Fruit fly (Drosophila melanogaster): Measurements from ENCODE around the gene Rpp30.
A peak's percentile ranks its signal among the peaks of the same experiment; 100 is the strongest.

Gene Rpp30

DNA sequence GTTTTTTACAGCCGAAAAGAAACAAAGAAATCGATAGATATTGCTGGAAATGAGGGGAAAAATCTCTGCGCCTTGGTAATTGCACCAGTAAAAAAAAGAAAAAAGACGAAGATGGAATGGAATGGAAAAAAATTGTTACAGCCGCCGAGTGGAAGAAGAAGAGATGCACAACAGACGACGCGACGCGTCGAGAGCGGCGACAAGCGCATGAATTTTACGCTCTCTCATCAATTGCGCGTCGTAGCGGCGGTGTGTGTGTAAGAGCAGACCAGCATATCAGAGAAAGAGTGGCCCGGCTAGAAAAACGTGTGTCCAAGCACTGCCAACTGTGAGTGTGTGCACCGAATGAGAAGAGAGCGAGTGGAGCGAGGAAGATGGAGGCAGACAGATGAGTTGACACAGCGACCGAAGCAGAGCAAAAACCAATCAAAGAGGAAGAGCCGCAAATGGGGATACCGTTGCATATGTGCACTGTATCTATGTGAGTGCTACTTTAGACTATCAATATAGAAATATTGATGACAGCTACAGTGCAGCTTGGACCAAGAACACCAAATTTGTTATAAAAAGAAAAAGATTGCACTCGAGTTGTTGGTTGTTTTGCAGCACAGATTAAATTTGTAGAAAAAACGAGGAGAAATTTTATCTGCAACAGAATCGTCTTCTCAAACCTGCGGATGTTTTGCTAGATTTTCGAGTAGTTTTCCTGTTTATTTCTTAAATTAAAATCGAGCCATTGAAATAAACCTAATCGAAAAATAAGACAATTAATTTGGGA, 2.9 kb downstream of the Rpp30 start:
- TF ChIP-seq Dll (optimal IDR thresholded peaks at IDR 0.05) (peak; percentile 91), CG8478 (optimal IDR thresholded peaks at IDR 0.05) (no peak)

DNA sequence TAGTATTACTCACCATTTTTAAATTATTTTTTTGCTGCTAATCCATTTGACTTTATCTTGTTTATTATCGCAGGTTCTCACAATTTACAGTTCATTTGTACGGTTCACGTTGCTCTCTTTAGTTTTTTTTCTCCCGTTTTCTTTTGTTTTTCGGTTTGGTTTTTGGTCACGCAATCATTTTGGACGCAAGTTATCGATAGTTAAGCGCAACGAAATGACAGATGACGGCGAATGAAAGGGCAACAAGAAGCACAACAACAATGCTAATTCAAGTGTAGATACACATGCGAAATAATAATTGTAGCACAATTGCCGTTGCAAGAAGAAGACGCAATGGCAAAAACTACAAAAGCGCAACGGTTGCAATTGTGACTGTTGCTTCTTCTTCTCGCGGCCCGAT, 3.6 kb downstream of the Rpp30 start:
- TF ChIP-seq pan (optimal IDR thresholded peaks at IDR 0.05) (no peak), EcR (GFP tag; optimal IDR thresholded peaks at IDR 0.05) (no peak), psq (optimal IDR thresholded peaks at IDR 0.05) (no peak), Dll (optimal IDR thresholded peaks at IDR 0.05) (no peak), usp (GFP tag; optimal IDR thresholded peaks at IDR 0.05) (no peak), CG8478 (optimal IDR thresholded peaks at IDR 0.05) (no peak)

DNA sequence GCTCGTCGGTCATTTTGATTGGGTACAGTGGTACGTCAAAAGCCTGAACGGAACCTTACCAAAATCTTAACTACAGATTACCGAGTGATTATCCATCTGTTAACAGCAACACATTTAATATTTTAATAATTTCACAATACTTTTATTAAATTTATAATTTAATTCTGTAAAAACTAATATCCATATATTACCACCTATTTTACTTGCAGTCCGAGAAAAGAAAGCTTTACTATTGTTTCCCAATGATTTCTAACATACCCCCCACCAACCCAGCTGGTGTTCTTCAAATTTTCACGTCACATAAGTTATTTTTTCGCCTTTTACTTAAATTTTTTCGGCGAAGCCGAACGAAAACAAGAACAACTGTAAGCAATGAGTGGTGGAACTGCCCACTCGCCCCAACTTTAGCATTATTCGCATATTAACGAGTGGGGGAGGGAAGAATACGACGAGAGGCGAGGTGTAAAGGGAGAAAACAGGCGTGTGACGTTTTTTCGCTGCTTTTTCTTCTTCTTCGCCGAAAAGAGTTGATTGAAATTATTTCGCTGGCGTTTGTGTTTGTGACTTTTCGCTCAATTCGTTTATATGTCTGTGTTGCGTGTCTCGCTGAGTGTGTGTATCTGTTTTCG, 4.2 kb downstream of the Rpp30 start:
- TF ChIP-seq pan (optimal IDR thresholded peaks at IDR 0.05) (no peak), psq (optimal IDR thresholded peaks at IDR 0.05) (no peak), usp (GFP tag; optimal IDR thresholded peaks at IDR 0.05) (no peak), Dll (optimal IDR thresholded peaks at IDR 0.05) (no peak), EcR (GFP tag; optimal IDR thresholded peaks at IDR 0.05) (no peak), CG8478 (optimal IDR thresholded peaks at IDR 0.05) (no peak)

DNA sequence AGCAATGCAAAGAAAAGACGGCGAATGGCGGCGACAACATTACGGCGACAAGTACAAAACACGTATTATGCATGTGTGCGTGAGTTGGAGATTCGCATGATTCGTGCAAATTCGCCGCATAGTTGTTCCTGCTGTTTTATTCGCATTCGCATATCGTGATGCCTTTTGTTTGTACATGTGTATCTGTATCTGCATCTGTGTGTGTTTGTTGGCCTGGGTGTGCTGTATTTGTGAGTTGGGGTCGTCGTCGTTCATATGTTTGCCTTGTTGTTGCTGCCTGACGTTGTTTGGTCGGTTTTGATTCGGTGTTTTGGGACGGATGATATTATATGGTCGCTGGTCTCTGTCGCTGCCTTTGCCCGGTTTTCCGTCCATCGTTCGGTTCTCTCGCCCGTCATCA, 4.7 kb downstream of the Rpp30 start:
- TF ChIP-seq pan (optimal IDR thresholded peaks at IDR 0.05) (no peak), CG8478 (optimal IDR thresholded peaks at IDR 0.05) (no peak), EcR (GFP tag; optimal IDR thresholded peaks at IDR 0.05) (no peak), usp (GFP tag; optimal IDR thresholded peaks at IDR 0.05) (no peak), Dll (optimal IDR thresholded peaks at IDR 0.05) (no peak), psq (optimal IDR thresholded peaks at IDR 0.05) (no peak)

DNA sequence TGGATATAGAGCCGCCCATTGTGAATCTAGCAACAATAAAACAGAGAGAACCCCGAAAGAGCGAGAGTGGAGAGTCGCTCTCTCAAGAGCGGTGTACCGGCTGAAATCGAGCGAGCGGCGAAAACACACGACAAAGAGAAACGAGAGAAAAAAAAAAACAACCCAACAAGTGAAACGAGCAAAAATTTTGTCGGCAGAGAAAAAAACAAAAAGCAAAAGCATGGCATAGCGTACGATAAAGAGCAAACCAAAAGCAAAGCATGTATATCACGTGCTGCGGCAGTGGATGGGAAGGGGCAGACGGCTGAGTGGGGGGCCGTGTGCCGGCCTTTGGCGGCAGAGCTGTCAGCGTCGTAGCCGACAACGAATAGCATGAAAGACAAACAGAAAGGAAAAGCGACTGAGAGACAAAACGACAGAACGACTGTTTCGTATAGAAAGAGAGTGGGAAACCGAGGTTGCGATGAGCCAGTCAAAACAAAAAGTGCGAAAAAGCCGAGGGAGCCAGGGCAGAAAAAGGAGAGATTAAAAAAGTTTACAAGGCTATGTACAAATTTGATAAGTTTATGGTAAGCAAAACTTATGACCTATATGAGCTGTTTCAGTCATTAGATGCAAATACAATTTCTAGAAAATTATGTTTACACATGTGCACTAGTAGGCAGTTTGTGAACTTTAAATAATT, 5.4 kb downstream of the Rpp30 start:
- peak; percentile 79 for TF ChIP-seq Dll (optimal IDR thresholded peaks at IDR 0.05)
- TF ChIP-seq usp (GFP tag; optimal IDR thresholded peaks at IDR 0.05): no peak

DNA sequence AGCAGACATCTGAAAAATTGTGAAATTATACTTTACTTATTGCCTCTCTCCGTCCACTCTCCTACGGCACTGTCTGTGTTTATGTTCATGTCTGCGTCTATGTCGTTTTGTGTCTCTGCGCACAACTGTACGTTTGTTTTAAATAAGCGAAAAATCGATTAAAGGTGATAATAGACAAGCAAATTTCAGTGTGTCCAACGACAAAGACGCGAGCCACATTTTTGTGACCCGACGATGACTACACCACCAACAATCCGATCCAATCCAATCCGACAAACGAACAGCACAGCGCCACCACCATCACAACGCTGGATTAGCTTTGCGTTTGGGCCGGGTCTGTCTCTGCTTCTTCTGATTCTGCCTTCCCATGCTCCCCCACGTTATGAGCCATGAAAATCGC, 7.6 kb downstream of the Rpp30 start:
- TF ChIP-seq CG8478 (optimal IDR thresholded peaks at IDR 0.05) (no peak), usp (GFP tag; optimal IDR thresholded peaks at IDR 0.05) (no peak), psq (optimal IDR thresholded peaks at IDR 0.05) (no peak), EcR (GFP tag; optimal IDR thresholded peaks at IDR 0.05) (no peak), Dll (optimal IDR thresholded peaks at IDR 0.05) (no peak), pan (optimal IDR thresholded peaks at IDR 0.05) (no peak)

DNA sequence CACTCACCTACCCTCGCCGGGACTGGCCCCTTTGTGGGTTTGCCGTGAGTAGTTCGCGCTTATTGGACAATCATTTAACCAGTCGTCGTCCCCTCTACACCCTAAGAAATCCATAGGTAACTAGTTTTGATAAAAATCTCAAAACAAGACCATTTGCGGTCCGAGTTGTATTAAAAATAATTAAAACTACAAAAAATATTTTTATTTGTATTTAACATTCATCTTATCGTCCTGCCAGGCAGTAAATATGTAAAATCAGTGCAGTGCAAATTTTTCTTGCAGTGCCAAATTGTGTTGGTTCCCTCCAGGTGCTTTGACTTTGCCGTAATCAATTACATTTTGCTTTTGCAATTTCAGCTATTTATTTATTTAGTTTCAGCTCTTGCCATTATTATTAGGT, 8.4 kb downstream of the Rpp30 start:
- TF ChIP-seq psq (optimal IDR thresholded peaks at IDR 0.05): no peak

DNA sequence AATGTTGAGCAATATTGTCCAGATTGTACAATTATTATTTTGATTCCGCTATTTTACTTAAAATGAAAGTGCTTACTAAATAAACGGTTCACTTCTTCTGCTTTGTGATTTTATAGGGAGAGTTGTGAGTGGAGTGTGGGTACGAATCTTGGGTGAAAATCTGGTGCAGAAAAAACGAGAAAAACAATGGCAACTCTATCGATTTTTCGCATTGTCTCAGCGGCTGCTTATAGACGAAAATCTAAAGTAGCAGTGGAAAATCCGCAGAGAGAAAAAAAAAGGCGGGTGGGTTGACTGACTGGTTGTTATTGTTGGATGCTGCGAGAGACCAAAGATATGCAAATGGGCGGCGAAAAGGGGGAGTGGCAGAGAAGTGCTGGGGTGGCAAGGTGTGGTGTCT, 9.1 kb downstream of the Rpp30 start:
- TF ChIP-seq psq (optimal IDR thresholded peaks at IDR 0.05) (no peak), Dll (optimal IDR thresholded peaks at IDR 0.05) (no peak), EcR (GFP tag; optimal IDR thresholded peaks at IDR 0.05) (no peak), CG8478 (optimal IDR thresholded peaks at IDR 0.05) (no peak), pan (optimal IDR thresholded peaks at IDR 0.05) (no peak), usp (GFP tag; optimal IDR thresholded peaks at IDR 0.05) (no peak)

DNA sequence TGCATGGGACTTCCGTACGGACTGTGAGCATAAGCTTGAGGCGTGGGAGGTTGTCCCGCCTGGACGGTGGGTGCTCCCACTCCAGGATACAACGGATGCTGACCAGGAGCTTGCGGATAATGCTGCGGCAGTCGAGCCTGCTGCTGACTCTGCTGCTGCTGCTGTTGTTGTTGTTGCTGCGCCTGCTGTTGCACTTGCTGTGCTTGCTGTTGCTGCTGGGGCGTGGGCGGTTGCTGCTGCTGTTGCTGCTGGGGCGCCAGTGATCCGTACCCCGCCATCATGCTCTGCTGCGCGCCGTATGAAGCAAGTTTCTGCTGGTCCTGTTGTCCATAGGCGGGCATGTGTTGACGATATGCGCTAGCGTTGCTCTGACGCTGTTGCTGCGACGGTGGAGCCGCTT, 10.8 kb downstream of the Rpp30 start:
- TF ChIP-seq usp (GFP tag; optimal IDR thresholded peaks at IDR 0.05): no peak
- TF ChIP-seq Dll (optimal IDR thresholded peaks at IDR 0.05): no peak
- TF ChIP-seq pan (optimal IDR thresholded peaks at IDR 0.05): no peak

DNA sequence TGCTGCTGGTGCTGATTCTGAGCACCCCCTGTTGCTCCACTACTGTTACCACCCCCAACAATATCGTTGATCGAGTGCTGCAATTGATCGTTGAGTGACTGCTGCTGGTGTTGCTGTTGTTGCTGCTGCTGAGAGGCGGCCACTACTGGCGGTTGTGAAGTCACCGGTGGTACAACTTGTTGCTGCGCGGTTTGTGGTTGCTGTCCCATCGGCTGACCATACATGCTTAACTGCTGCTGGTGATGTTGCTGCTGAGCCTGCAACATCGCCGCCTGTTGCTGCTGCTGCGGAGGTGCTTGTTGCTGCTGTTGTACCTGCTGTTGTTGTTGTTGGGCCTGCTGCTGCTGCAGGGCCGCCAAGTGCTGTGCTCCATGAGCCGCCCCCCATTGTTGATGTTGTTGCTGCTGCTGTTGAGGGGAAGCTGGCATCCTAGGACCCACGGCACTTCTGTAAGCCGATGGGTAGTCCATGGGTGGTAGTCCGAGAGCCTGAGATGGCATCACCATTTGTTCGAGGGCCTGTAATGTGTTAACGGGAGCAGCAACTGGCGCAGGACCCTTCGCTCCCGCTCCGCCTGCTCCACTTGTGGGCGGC, 11.9 kb downstream of the Rpp30 start:
- TF ChIP-seq usp (GFP tag; optimal IDR thresholded peaks at IDR 0.05): no peak
- no peak for TF ChIP-seq psq (optimal IDR thresholded peaks at IDR 0.05)
- no peak for TF ChIP-seq Dll (optimal IDR thresholded peaks at IDR 0.05)
- no peak for TF ChIP-seq CG8478 (optimal IDR thresholded peaks at IDR 0.05)
- no peak for TF ChIP-seq EcR (GFP tag; optimal IDR thresholded peaks at IDR 0.05)
- no peak for TF ChIP-seq pan (optimal IDR thresholded peaks at IDR 0.05)

DNA sequence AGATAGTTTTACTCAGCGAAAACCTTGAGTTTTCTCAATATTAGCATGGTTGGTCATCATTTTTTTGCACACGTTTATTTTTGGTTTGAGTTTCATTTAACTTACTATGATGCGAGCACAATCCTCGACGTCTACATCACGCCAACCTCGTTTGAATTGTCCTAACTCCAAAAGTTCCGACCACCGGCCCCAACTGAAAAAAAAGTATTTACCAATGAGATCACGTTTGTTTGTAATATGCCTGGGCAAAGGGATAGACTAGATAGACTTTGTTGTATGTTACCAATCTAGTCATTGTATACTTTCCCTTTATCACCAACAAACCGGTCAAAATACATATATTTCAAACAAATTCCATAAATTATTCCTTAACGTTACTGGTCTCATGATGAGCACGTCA, 20.0 kb downstream of the Rpp30 start, which contains the start of gene CG13693:
TSS of gene CG13693 (plus strand) at position 301 of the 400 bp plus-strand sequence.
- no peak for TF ChIP-seq psq (optimal IDR thresholded peaks at IDR 0.05)
- no peak for TF ChIP-seq usp (GFP tag; optimal IDR thresholded peaks at IDR 0.05)
- no peak for TF ChIP-seq pan (optimal IDR thresholded peaks at IDR 0.05)
- no peak for TF ChIP-seq EcR (GFP tag; optimal IDR thresholded peaks at IDR 0.05)
- TF ChIP-seq Dll (optimal IDR thresholded peaks at IDR 0.05): no peak
- no peak for TF ChIP-seq CG8478 (optimal IDR thresholded peaks at IDR 0.05)

DNA sequence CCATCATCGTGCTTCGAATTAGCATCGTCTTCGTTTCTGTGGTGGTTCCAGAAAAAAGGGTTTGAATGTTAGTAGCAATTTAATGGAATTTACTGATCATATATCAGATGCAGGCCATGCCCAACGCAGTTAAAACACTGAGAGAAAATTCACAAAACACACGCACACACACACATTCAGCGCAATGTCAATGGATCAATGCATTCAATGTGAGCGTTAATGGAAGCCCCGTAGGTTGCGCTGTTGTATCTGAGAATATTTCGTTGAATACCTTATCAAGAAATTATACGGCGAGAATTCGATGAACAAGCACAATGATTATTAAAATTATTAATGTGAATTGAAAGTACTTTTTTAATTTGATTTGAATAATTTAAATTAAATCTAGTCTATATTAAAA, 23.9 kb downstream of the Rpp30 start:
- no peak for TF ChIP-seq Dll (optimal IDR thresholded peaks at IDR 0.05)
- no peak for TF ChIP-seq pan (optimal IDR thresholded peaks at IDR 0.05)
- no peak for TF ChIP-seq psq (optimal IDR thresholded peaks at IDR 0.05)
- no peak for TF ChIP-seq EcR (GFP tag; optimal IDR thresholded peaks at IDR 0.05)
- TF ChIP-seq usp (GFP tag; optimal IDR thresholded peaks at IDR 0.05): no peak
- no peak for TF ChIP-seq CG8478 (optimal IDR thresholded peaks at IDR 0.05)
